Worm (Caenorhabditis elegans) whole organism, L4 larva: ENCODE measurements around the gene ifb-2.
"Not testable (repeated sequence)": the region's sequence is repeated elsewhere in the genome, so short reads cannot be mapped to it uniquely, and the experiment has no call there.

Experiments
- D1046.2 ChIP-seq: fragments of 200-800 bp; sonication (Bioruptor generic); IDR thresholded peaks from 2 replicates; pipeline ENCODE4 v1.3.6; 2022; ENCODE audit warnings: missing genetic modification characterization, missing compliant biosample characterization
- F10B5.3 ChIP-seq: sonication (generic microtip); optimal IDR thresholded peaks from 2 replicates; lab custom pipeline; 2016; ENCODE audit warnings: mild to moderate bottlenecking, missing genetic modification characterization, missing compliant biosample characterization
- F37D6.2 ChIP-seq: sonication (generic microtip); optimal IDR thresholded peaks from 2 replicates; lab custom pipeline; 2016; ENCODE audit warnings: mild to moderate bottlenecking, missing genetic modification characterization, missing compliant biosample characterization
- F44E2.7 ChIP-seq: fragments of 200-800 bp; sonication (Bioruptor generic); IDR thresholded peaks from 2 replicates; pipeline ENCODE4 v2.1.2; 2022; ENCODE audit warnings: missing genetic modification characterization, missing compliant biosample characterization
- F49E8.2 ChIP-seq: sonication (generic microtip); optimal IDR thresholded peaks from 2 replicates; lab custom pipeline; 2016; ENCODE audit warnings: missing compliant biosample characterization, mild to moderate bottlenecking, missing genetic modification characterization, borderline replicate concordance
- T26A8.4 ChIP-seq: fragments of 200-800 bp; sonication (Bioruptor generic); IDR thresholded peaks from 2 replicates; pipeline ENCODE4 v1.3.6; 2022; ENCODE audit warnings: missing genetic modification characterization, missing compliant biosample characterization
- Y5F2A.4 ChIP-seq: fragments of 200-800 bp; sonication (Bioruptor generic); optimal IDR thresholded peaks from 2 replicates; lab custom pipeline; 2018; ENCODE audit warnings: mild to moderate bottlenecking, missing genetic modification characterization, missing compliant biosample characterization
- ZK546.5 ChIP-seq, 2 experiments: sonication (generic microtip); optimal IDR thresholded peaks; 2 replicates each; lab custom pipeline; 2017; ENCODE audit warnings: missing biosample characterization in 2 of 2, missing genetic modification characterization in 2 of 2
- aly-2 ChIP-seq: sonication (generic microtip); optimal IDR thresholded peaks from 2 replicates; lab custom pipeline; 2018; ENCODE audit warnings: missing biosample characterization, missing genetic modification characterization
- attf-4 ChIP-seq: sonication (generic microtip); optimal IDR thresholded peaks from 3 replicates; lab custom pipeline; 2017; ENCODE audit warnings: missing biosample characterization, missing genetic modification characterization
- ceh-44 ChIP-seq: fragments of 200-800 bp; sonication (Bioruptor generic); IDR thresholded peaks from 2 replicates; pipeline ENCODE4 v1.3.6; 2022; ENCODE audit warnings: missing genetic modification reagents, missing genetic modification characterization, missing compliant biosample characterization
- cey-2 ChIP-seq: sonication (generic microtip); optimal IDR thresholded peaks from 3 replicates; lab custom pipeline; 2017; ENCODE audit warnings: missing genetic modification characterization, mild to moderate bottlenecking, missing compliant biosample characterization, antibody characterized with exemption, borderline replicate concordance; ENCODE audit not compliant: insufficient read depth
- ctbp-1 ChIP-seq: fragments of 200-800 bp; sonication (Bioruptor generic); IDR thresholded peaks from 2 replicates; pipeline ENCODE4 v1.3.6; 2022; ENCODE audit warnings: missing genetic modification reagents, missing genetic modification characterization, missing compliant biosample characterization
- daf-12 ChIP-seq: fragments of 150-350 bp; optimal IDR thresholded peaks from 2 replicates; lab custom pipeline; 2014; ENCODE audit warnings: missing biosample characterization, missing genetic modification reagents, missing genetic modification characterization
- daf-16 ChIP-seq, 3 experiments: sonication (generic microtip); optimal IDR thresholded peaks; 2 replicates each; lab custom pipeline; 2016 to 2017; ENCODE audit warnings: missing genetic modification characterization in 3 of 3, missing genetic modification reagents in 3 of 3, mild to moderate bottlenecking in 2 of 3, missing compliant biosample characterization in 2 of 3, missing biosample characterization in 1 of 3, moderate library complexity in 1 of 3
- dmd-8 ChIP-seq: fragments of 200-800 bp; sonication (Bioruptor generic); IDR thresholded peaks from 2 replicates; pipeline ENCODE4 v1.3.6; 2022; ENCODE audit warnings: missing genetic modification characterization, missing compliant biosample characterization
- dmd-9 ChIP-seq: fragments of 200-800 bp; sonication (Bioruptor generic); IDR thresholded peaks from 2 replicates; pipeline ENCODE4 v1.3.6; 2022; ENCODE audit warnings: missing genetic modification reagents, missing genetic modification characterization, missing compliant biosample characterization
- duxl-1 ChIP-seq: sonication (generic microtip); optimal IDR thresholded peaks from 2 replicates; lab custom pipeline; 2016; ENCODE audit warnings: mild to moderate bottlenecking, missing genetic modification characterization, moderate library complexity, missing compliant biosample characterization; ENCODE audit not compliant: poor library complexity
- gei-8 ChIP-seq: fragments of 200-800 bp; sonication (Bioruptor generic); optimal IDR thresholded peaks from 2 replicates; lab custom pipeline; 2018; ENCODE audit warnings: mild to moderate bottlenecking, missing genetic modification characterization, missing compliant biosample characterization
- lim-7 ChIP-seq: fragments of 200-800 bp; sonication (Bioruptor generic); IDR thresholded peaks from 2 replicates; pipeline ENCODE4 v1.3.6; 2022; ENCODE audit warnings: missing genetic modification characterization, missing compliant biosample characterization
- lin-13 ChIP-seq: fragments of 150-350 bp; optimal IDR thresholded peaks from 2 replicates; lab custom pipeline; 2014; ENCODE audit warnings: missing biosample characterization, missing genetic modification reagents, missing genetic modification characterization
- lir-3 ChIP-seq: sonication (generic microtip); optimal IDR thresholded peaks from 2 replicates; lab custom pipeline; 2016; ENCODE audit warnings: mild to moderate bottlenecking, missing genetic modification characterization, missing compliant biosample characterization
- madf-5 ChIP-seq, 2 experiments: fragments of 200-800 bp; sonication (Bioruptor generic); IDR thresholded peaks; 2 replicates each; pipeline ENCODE4 v1.3.6; 2022; ENCODE audit warnings: missing compliant biosample characterization in 2 of 2, missing genetic modification characterization in 2 of 2
- mep-1 ChIP-seq: fragments of 150-350 bp; sonication (generic microtip); optimal IDR thresholded peaks from 3 replicates; lab custom pipeline; 2014; ENCODE audit warnings: missing biosample characterization, missing genetic modification characterization
- nhr-102 ChIP-seq: sonication (generic microtip); optimal IDR thresholded peaks from 2 replicates; lab custom pipeline; 2016; ENCODE audit warnings: mild to moderate bottlenecking, missing genetic modification characterization, moderate library complexity, missing compliant biosample characterization
- nhr-237 ChIP-seq: sonication (generic microtip); optimal IDR thresholded peaks from 2 replicates; lab custom pipeline; 2017; ENCODE audit warnings: missing biosample characterization, missing genetic modification characterization
- nhr-28 ChIP-seq: fragments of 150-350 bp; optimal IDR thresholded peaks from 2 replicates; lab custom pipeline; 2014; ENCODE audit warnings: missing biosample characterization, missing genetic modification characterization
- nhr-42 ChIP-seq: fragments of 200-800 bp; sonication (Bioruptor generic); IDR thresholded peaks from 2 replicates; pipeline ENCODE4 v1.3.6; 2022; ENCODE audit warnings: missing genetic modification characterization, missing compliant biosample characterization
- nhr-48 ChIP-seq: sonication (generic microtip); optimal IDR thresholded peaks from 2 replicates; lab custom pipeline; 2016; ENCODE audit warnings: mild to moderate bottlenecking, missing genetic modification characterization, missing compliant biosample characterization
- nhr-6 ChIP-seq: fragments of 150-350 bp; optimal IDR thresholded peaks from 2 replicates; lab custom pipeline; 2014; ENCODE audit warnings: missing biosample characterization, missing genetic modification characterization
- nhr-76 ChIP-seq: fragments of 150-350 bp; optimal IDR thresholded peaks from 2 replicates; lab custom pipeline; 2014; ENCODE audit warnings: missing biosample characterization, missing genetic modification characterization
- rbr-2 ChIP-seq: sonication (generic microtip); optimal IDR thresholded peaks from 2 replicates; lab custom pipeline; 2016; ENCODE audit warnings: missing genotype, missing genetic modification characterization, missing compliant biosample characterization
- saeg-2 ChIP-seq: fragments of 200-800 bp; sonication (Bioruptor generic); IDR thresholded peaks from 2 replicates; pipeline ENCODE4 v1.3.6; 2022; ENCODE audit warnings: missing genetic modification reagents, missing genetic modification characterization, missing compliant biosample characterization
- set-16 ChIP-seq: fragments of 200-800 bp; sonication (Bioruptor generic); IDR thresholded peaks from 2 replicates; pipeline ENCODE4 v1.3.6; 2022; ENCODE audit warnings: missing genetic modification reagents, missing genetic modification characterization, missing compliant biosample characterization
- skn-1 ChIP-seq: fragments of 150-350 bp; optimal IDR thresholded peaks from 2 replicates; lab custom pipeline; 2014; ENCODE audit warnings: missing biosample characterization, missing genetic modification characterization
- snpc-1.2 ChIP-seq: fragments of 200-800 bp; sonication (Bioruptor generic); IDR thresholded peaks from 2 replicates; pipeline ENCODE4 v1.3.6; 2022; ENCODE audit warnings: missing genetic modification reagents, missing genetic modification characterization, missing compliant biosample characterization
- tag-97 ChIP-seq: fragments of 200-800 bp; sonication (Bioruptor generic); IDR thresholded peaks from 2 replicates; pipeline ENCODE4 v1.3.6; 2022; ENCODE audit warnings: missing genetic modification characterization, missing compliant biosample characterization
- unc-62 ChIP-seq, 3 experiments: fragments of 150-350 bp in 1 of 3; sonication (generic microtip); optimal IDR thresholded peaks in 2 of 3; peaks in 1 of 3; 1 replicate in 1 of 3; 2 replicates in 2 of 3; lab custom pipeline; 2014 to 2017; ENCODE audit warnings: missing biosample characterization in 3 of 3, missing genetic modification characterization in 3 of 3, missing genetic modification reagents in 3 of 3, missing genotype in 1 of 3
- zag-1 ChIP-seq: fragments of 150-350 bp; optimal IDR thresholded peaks from 2 replicates; lab custom pipeline; 2014; ENCODE audit warnings: missing biosample characterization, missing genetic modification characterization
- zfp-2 ChIP-seq: sonication (generic microtip); optimal IDR thresholded peaks from 2 replicates; lab custom pipeline; 2016; ENCODE audit warnings: mild to moderate bottlenecking, missing genetic modification characterization, missing compliant biosample characterization

The ifb-2 gene

DNA sequence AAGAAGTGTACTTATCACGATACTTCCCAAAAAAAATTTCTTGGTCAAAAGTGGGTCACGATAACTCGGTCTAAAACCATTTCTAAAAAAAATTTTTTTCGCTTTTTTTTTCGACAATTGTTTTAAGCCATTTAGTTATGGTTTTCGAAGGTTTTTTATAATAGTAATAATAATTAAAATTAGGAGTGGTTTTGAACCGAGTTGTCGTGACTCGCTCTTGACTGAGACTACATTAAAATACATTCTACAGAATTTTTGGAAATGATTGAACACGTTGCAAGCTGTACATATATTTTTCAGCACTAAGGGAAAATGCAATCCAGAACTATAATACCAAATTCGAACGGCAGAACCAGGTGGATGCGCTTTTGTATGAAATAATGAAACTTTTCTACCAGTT lies 4.2 kb downstream of the ifb-2 start, which contains the start of gene F10C1.8:
Gene F10C1.8 (plus strand): TSS at position 301 of the 400 bp plus-strand sequence.
- no peak for TF ChIP-seq rbr-2 (tag; lab: Kevin White, UChicago)
- no peak for TF ChIP-seq aly-2
- TF ChIP-seq nhr-6: no peak

DNA sequence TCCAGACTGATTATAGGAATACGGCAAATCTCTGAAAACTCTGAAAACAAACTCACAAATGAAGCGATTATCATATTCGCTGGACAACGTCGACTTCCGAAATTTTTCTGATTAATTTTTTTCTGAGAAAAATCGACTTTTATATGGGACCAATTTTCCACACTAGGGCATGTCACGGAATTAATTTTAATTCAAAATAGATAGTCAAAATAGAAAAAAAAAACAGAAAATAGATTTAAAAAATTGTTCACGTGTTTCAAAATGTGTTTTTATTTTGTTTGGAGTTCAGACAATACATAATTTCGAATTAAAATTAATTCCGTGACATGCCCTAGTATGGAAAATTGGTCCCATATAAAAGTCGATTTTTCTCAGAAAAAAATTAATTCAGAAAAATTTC lies 7.7 kb downstream of the ifb-2 start, which contains the start of the genes F10C1.3 and F10C1.23:
Gene F10C1.3 (minus strand): TSS at position 101 of the 400 bp plus-strand sequence.
Gene F10C1.23 (plus strand): TSS at position 385 of the 400 bp plus-strand sequence.
- not testable (repeated sequence) for TF ChIP-seq nhr-102 (tag; lab: Kevin White, UChicago); nhr-42 (GFP tag; lab: Robert Waterston, UW); zfp-2 (tag; lab: Kevin White, UChicago)
- TF ChIP-seq, all 104 proteins: peak for 0; not testable (repeated sequence) for 104

DNA sequence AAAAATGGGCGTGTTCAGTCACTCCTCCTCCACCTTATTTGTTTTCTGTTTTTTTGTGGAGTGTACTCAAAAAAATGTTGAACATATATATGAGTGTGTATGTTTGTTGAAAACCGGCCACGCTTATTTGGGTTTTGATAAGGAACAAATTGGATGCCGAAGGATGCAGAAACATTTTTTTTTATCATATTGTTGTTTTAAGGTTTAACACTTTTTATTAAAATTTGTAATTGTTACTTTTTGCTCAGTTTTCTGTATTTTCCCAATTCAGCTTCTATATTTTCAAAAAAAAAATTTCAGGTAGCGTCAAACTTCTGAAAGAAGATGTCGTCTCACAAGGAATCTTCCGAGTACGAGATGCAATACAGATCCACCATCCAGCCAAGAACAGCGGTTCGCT lies 15.3 kb downstream of the ifb-2 start, which contains the start of gene ifb-1:
Gene ifb-1 (plus strand): TSS at position 301 of the 400 bp plus-strand sequence.
- TF ChIP-seq F49E8.2 (tag; lab: Kevin White, UChicago) (no peak), D1046.2 (GFP tag; lab: Robert Waterston, UW) (no peak), saeg-2 (no peak), mep-1 (tag; lab: Kevin White, UChicago) (no peak), zag-1 (tag; lab: Kevin White, UChicago) (no peak), F37D6.2 (tag; lab: Kevin White, UChicago) (no peak), attf-4 (no peak), dmd-8 (GFP tag; lab: Robert Waterston, UW) (no peak)

DNA sequence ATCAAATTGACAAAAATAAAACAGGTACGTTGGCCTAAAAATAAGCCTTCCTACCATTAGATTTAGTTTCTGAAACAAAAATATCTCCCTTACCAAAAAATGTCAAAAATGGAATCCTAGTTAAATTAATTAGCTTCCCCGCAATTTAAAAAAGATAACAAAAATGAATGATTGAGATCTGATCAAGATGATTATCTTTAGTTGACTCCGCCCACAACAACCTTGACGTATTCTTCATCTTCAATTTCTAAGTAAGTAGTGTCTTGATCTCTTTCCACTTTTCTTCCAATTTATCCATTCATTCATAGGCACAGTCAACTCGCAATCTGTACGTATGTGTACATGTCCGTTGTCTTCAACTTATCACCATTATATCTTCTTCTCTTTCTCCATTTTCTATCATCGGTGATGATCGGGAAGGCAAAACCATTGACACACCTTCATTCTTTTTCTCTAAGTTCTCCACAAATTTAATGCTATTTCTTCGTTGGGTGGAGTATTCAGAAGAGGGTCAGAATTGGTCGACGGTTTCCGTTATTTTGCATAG lies 18.4 kb downstream of the ifb-2 start:
- peak; percentile 6 for TF ChIP-seq nhr-28
- no peak for TF ChIP-seq zfp-2 (tag; lab: Kevin White, UChicago)
- TF ChIP-seq unc-62 (GFP tag; optimal IDR thresholded peaks at IDR 0.05 in 1 of 2; lab: Kevin White, UChicago): peak in 1 of 2 experiments; percentile 44
- TF ChIP-seq unc-62 (tag; optimal IDR thresholded peaks at IDR 0.05; lab: Kevin White, UChicago): no peak
- TF ChIP-seq, all 104 proteins: peak for 2

DNA sequence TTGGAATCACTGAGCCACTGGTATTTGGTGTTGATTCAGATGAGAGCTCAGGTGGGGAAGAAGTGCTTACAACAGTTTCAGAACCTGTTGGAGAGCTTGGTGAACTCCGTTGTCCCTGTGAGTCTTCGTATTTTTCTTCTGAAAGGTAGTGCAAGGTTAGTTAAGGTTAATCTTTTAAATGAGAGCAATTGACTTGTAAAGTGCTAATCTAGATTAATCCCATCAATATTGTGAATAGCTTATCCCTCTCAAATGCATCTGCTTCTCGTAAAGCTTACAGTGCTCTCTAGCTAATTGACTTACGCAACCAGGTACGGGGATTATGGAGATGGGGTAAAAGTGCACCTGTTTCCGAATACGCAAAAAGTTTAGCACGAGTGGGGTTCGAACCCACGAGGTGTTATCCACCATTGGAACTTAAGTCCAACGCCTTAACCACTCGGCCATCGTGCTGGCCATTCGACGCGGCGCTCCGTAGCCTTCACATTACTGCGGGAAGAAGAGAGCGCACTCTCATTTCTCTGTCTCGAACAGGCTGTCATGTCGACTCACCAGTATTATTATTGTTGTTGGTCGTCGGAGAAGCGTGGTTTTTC lies 22.7 kb downstream of the ifb-2 start:
- TF ChIP-seq T26A8.4 (GFP tag; lab: Robert Waterston, UW): peak; percentile 57; the same call in 1 of the 2 replicates
- TF ChIP-seq ZK546.5 (tag; optimal IDR thresholded peaks at IDR 0.05; lab: Kevin White, UChicago): no peak
- TF ChIP-seq snpc-1.2 (GFP tag; lab: Robert Waterston, UW): peak; percentile 65; the same call in 1 of the 2 replicates
- no peak for TF ChIP-seq gei-8
- TF ChIP-seq ceh-44: 0 out of 2 replicates have a peak, but pooled peaks have one; percentile 13
- TF ChIP-seq lir-3: no peak
- TF ChIP-seq lim-7 (GFP tag; lab: Robert Waterston, UW): peak; percentile 87
- peak; percentile 63 for TF ChIP-seq dmd-9 (GFP tag; lab: Robert Waterston, UW)
- 0 out of 4 replicates have a peak, but pooled peaks of 1 of the 2 experiments have one; percentile 15 for TF ChIP-seq madf-5 (GFP tag; IDR thresholded peaks at IDR 0.05; lab: Robert Waterston, UW)
- peak; percentile 70 for TF ChIP-seq ctbp-1
- peak; percentile 14 for TF ChIP-seq F10B5.3 (tag; lab: Kevin White, UChicago)
- TF ChIP-seq rbr-2 (tag; lab: Kevin White, UChicago): peak; percentile 49
- no peak for TF ChIP-seq skn-1 (tag; lab: Kevin White, UChicago)
- no peak for TF ChIP-seq nhr-6
- TF ChIP-seq daf-16 (GFP tag; optimal IDR thresholded peaks at IDR 0.05; lab: Kevin White, UChicago): peak in 1 of 2 experiments; percentile 33
- TF ChIP-seq daf-16 (tag; optimal IDR thresholded peaks at IDR 0.05; lab: Kevin White, UChicago): no peak
- TF ChIP-seq nhr-48: peak; percentile 24
- peak; percentile 48 for TF ChIP-seq lin-13 (GFP tag; lab: Kevin White, UChicago)
- no peak for TF ChIP-seq duxl-1
- no peak for TF ChIP-seq cey-2 (tag; lab: Kevin White, UChicago)
- TF ChIP-seq daf-12 (tag; lab: Kevin White, UChicago): no peak
- no peak for TF ChIP-seq Y5F2A.4 (GFP tag; lab: Kevin White, UChicago)
- TF ChIP-seq set-16 (GFP tag; lab: Robert Waterston, UW): peak; percentile 33; the same call in 1 of the 2 replicates
- TF ChIP-seq F44E2.7 (GFP tag; lab: Robert Waterston, UW): 0 out of 2 replicates have a peak, but pooled peaks have one; percentile 75
- TF ChIP-seq tag-97: no peak
- no peak for TF ChIP-seq nhr-76
- TF ChIP-seq nhr-237 (tag; lab: Kevin White, UChicago): no peak
